Worm (Caenorhabditis elegans): ENCODE measurements around the gene Y116F11B.7.

- TF ChIP-seq dpl-1 (GFP tag; optimal IDR thresholded peaks at IDR 0.05), result no peak
- no peak for TF ChIP-seq lin-15B (tag; optimal IDR thresholded peaks at IDR 0.05)
- TF ChIP-seq nhr-237 (tag; optimal IDR thresholded peaks at IDR 0.05), result no peak
- TF ChIP-seq dmd-9 (GFP tag; IDR thresholded peaks at IDR 0.05), result no peak
- TF ChIP-seq skn-1 (tag; optimal IDR thresholded peaks at IDR 0.05), result no peak
- no peak for TF ChIP-seq lin-39 (tag; optimal IDR thresholded peaks at IDR 0.05)
- TF ChIP-seq F37D6.2 (tag; optimal IDR thresholded peaks at IDR 0.05), result no peak
- TF ChIP-seq unc-62 (GFP tag; optimal IDR thresholded peaks at IDR 0.05 in 1 of 2), result no peak
- TF ChIP-seq unc-62 (tag; optimal IDR thresholded peaks at IDR 0.05), result no peak
- no peak for TF ChIP-seq sdz-12 (GFP tag; optimal IDR thresholded peaks at IDR 0.05)
- no peak for TF ChIP-seq jun-1 (tag; optimal IDR thresholded peaks at IDR 0.05)
- TF ChIP-seq unc-130 (GFP tag; optimal IDR thresholded peaks at IDR 0.05), result no peak
- no peak for TF ChIP-seq duxl-1 (tag; optimal IDR thresholded peaks at IDR 0.05; ENCODE audit: poor library complexity)
Observed at ce11 chrV:19822093-19822492, 26.0 kb upstream of the Y116F11B.7 start, which contains the start of gene Y116F11B.17.

All from whole organism, L4 larva.